Worm (Caenorhabditis elegans) whole organism, L4 larva: ENCODE data around the gene F55A4.3.
A peak's percentile ranks its signal among the peaks of the same experiment; 100 is the strongest.

ENCODE experiments used
- D1046.2 ChIP-seq: fragments of 200-800 bp; sonication (Bioruptor generic); IDR thresholded peaks from 2 replicates; pipeline ENCODE4 v1.3.6; 2022; ENCODE audit warnings: missing genetic modification characterization, missing compliant biosample characterization
- T20F7.1 ChIP-seq: fragments of 200-800 bp; sonication (Bioruptor generic); optimal IDR thresholded peaks from 2 replicates; lab custom pipeline; 2018; ENCODE audit warnings: mild to moderate bottlenecking, missing genetic modification characterization, missing compliant biosample characterization
- Y105C5A.15 ChIP-seq: fragments of 200-800 bp; sonication (Bioruptor generic); IDR thresholded peaks from 2 replicates; pipeline ENCODE4 v1.3.6; 2022; ENCODE audit warnings: missing genetic modification characterization, missing compliant biosample characterization
- Y5F2A.4 ChIP-seq: fragments of 200-800 bp; sonication (Bioruptor generic); optimal IDR thresholded peaks from 2 replicates; lab custom pipeline; 2018; ENCODE audit warnings: mild to moderate bottlenecking, missing genetic modification characterization, missing compliant biosample characterization
- aha-1 ChIP-seq: fragments of 150-350 bp; peaks from one replicate; lab custom pipeline; 2014; ENCODE audit warnings: missing biosample characterization, missing genetic modification characterization
- ama-1 ChIP-seq: fragments of 150-350 bp; optimal IDR thresholded peaks from 2 replicates; lab custom pipeline; 2014; ENCODE audit warnings: inconsistent platforms, mixed read lengths
- ceh-20 ChIP-seq: fragments of 200-800 bp; sonication (Bioruptor generic); IDR thresholded peaks from 2 replicates; pipeline ENCODE4 v1.3.6; 2022; ENCODE audit warnings: missing genetic modification reagents, missing genetic modification characterization, missing compliant biosample characterization
- ceh-44 ChIP-seq: fragments of 200-800 bp; sonication (Bioruptor generic); IDR thresholded peaks from 2 replicates; pipeline ENCODE4 v1.3.6; 2022; ENCODE audit warnings: missing genetic modification reagents, missing genetic modification characterization, missing compliant biosample characterization
- ceh-62 ChIP-seq: sonication (generic microtip); optimal IDR thresholded peaks from 2 replicates; lab custom pipeline; 2017; ENCODE audit warnings: missing biosample characterization, missing genetic modification characterization
- daf-8 ChIP-seq: fragments of 200-800 bp; sonication (Bioruptor generic); IDR thresholded peaks from 2 replicates; pipeline ENCODE4 v1.3.6; 2022; ENCODE audit warnings: missing genetic modification characterization, missing compliant biosample characterization
- dmd-8 ChIP-seq: fragments of 200-800 bp; sonication (Bioruptor generic); IDR thresholded peaks from 2 replicates; pipeline ENCODE4 v1.3.6; 2022; ENCODE audit warnings: missing genetic modification characterization, missing compliant biosample characterization
- dmd-9 ChIP-seq: fragments of 200-800 bp; sonication (Bioruptor generic); IDR thresholded peaks from 2 replicates; pipeline ENCODE4 v1.3.6; 2022; ENCODE audit warnings: missing genetic modification reagents, missing genetic modification characterization, missing compliant biosample characterization
- dpl-1 ChIP-seq: fragments of 150-350 bp; optimal IDR thresholded peaks from 2 replicates; lab custom pipeline; 2014; ENCODE audit warnings: missing biosample characterization, missing genetic modification reagents, missing genetic modification characterization
- duxl-1 ChIP-seq: sonication (generic microtip); optimal IDR thresholded peaks from 2 replicates; lab custom pipeline; 2016; ENCODE audit warnings: mild to moderate bottlenecking, missing genetic modification characterization, moderate library complexity, missing compliant biosample characterization; ENCODE audit not compliant: poor library complexity
- dve-1 ChIP-seq: sonication (generic microtip); optimal IDR thresholded peaks from 2 replicates; lab custom pipeline; 2017; ENCODE audit warnings: antibody characterized with exemption, mild to moderate bottlenecking, missing genetic modification characterization, missing compliant biosample characterization; ENCODE audit not compliant: insufficient read depth
- egl-27 ChIP-seq: sonication (generic microtip); optimal IDR thresholded peaks from 3 replicates; lab custom pipeline; 2017; ENCODE audit warnings: missing biosample characterization, missing genetic modification reagents, missing genetic modification characterization
- egl-43 ChIP-seq: fragments of 200-800 bp; sonication (Bioruptor generic); IDR thresholded peaks from 2 replicates; pipeline ENCODE4 v1.3.6; 2022; ENCODE audit warnings: missing genetic modification reagents, missing genetic modification characterization, missing compliant biosample characterization
- gei-8 ChIP-seq: fragments of 200-800 bp; sonication (Bioruptor generic); optimal IDR thresholded peaks from 2 replicates; lab custom pipeline; 2018; ENCODE audit warnings: mild to moderate bottlenecking, missing genetic modification characterization, missing compliant biosample characterization
- hlh-11 ChIP-seq: fragments of 200-800 bp; sonication (Bioruptor generic); optimal IDR thresholded peaks from 2 replicates; lab custom pipeline; 2018; ENCODE audit warnings: mild to moderate bottlenecking, missing genetic modification characterization, missing compliant biosample characterization
- hmg-1.1 ChIP-seq: fragments of 200-800 bp; sonication (Bioruptor generic); IDR thresholded peaks from 2 replicates; pipeline ENCODE4 v1.3.6; 2022; ENCODE audit warnings: missing genetic modification reagents, missing genetic modification characterization, missing compliant biosample characterization
- lin-13 ChIP-seq: fragments of 150-350 bp; optimal IDR thresholded peaks from 2 replicates; lab custom pipeline; 2014; ENCODE audit warnings: missing biosample characterization, missing genetic modification reagents, missing genetic modification characterization
- lin-29 ChIP-seq: fragments of 200-800 bp; sonication (Bioruptor generic); IDR thresholded peaks from 2 replicates; pipeline ENCODE4 v1.3.6; 2022; ENCODE audit warnings: missing genetic modification reagents, missing genetic modification characterization, missing compliant biosample characterization
- lir-3 ChIP-seq: sonication (generic microtip); optimal IDR thresholded peaks from 2 replicates; lab custom pipeline; 2016; ENCODE audit warnings: mild to moderate bottlenecking, missing genetic modification characterization, missing compliant biosample characterization
- lsy-2 ChIP-seq, 2 experiments: fragments of 150-350 bp in 1 of 2; sonication (generic microtip) in 1 of 2; optimal IDR thresholded peaks; 2 replicates each; lab custom pipeline; 2014 to 2017; ENCODE audit warnings: missing biosample characterization in 2 of 2, missing genetic modification characterization in 2 of 2
- madf-5 ChIP-seq, 2 experiments: fragments of 200-800 bp; sonication (Bioruptor generic); IDR thresholded peaks; 2 replicates each; pipeline ENCODE4 v1.3.6; 2022; ENCODE audit warnings: missing compliant biosample characterization in 2 of 2, missing genetic modification characterization in 2 of 2
- madf-9 ChIP-seq: fragments of 200-800 bp; sonication (Bioruptor generic); conservative IDR thresholded peaks from 2 replicates; pipeline ENCODE4 v1.3.6; 2022; ENCODE audit warnings: missing genetic modification reagents, missing genetic modification characterization, missing compliant biosample characterization
- mdt-29 ChIP-seq: fragments of 200-800 bp; sonication (Bioruptor generic); IDR thresholded peaks from 2 replicates; pipeline ENCODE4 v1.3.6; 2022; ENCODE audit warnings: missing genetic modification reagents, missing genetic modification characterization, missing compliant biosample characterization
- mes-2 ChIP-seq: sonication (generic microtip); optimal IDR thresholded peaks from 2 replicates; lab custom pipeline; 2016; ENCODE audit warnings: missing genotype, mild to moderate bottlenecking, missing genetic modification characterization, missing compliant biosample characterization; ENCODE audit not compliant: poor library complexity, severe bottlenecking
- mxl-2 ChIP-seq: fragments of 200-800 bp; sonication (Bioruptor generic); conservative IDR thresholded peaks from 2 replicates; pipeline ENCODE4 v1.3.6; 2022; ENCODE audit warnings: missing genetic modification reagents, missing genetic modification characterization, missing compliant biosample characterization
- nhr-111 ChIP-seq: fragments of 200-800 bp; sonication (Bioruptor generic); optimal IDR thresholded peaks from 2 replicates; lab custom pipeline; 2018; ENCODE audit warnings: mild to moderate bottlenecking, missing genetic modification characterization, missing compliant biosample characterization
- nhr-28 ChIP-seq: fragments of 150-350 bp; optimal IDR thresholded peaks from 2 replicates; lab custom pipeline; 2014; ENCODE audit warnings: missing biosample characterization, missing genetic modification characterization
- nhr-76 ChIP-seq: fragments of 150-350 bp; optimal IDR thresholded peaks from 2 replicates; lab custom pipeline; 2014; ENCODE audit warnings: missing biosample characterization, missing genetic modification characterization
- pha-4 ChIP-seq, 2 experiments: fragments of 150-350 bp in 1 of 2; fragments of 200-800 bp in 1 of 2; sonication (Bioruptor generic) in 1 of 2; IDR thresholded peaks in 1 of 2; optimal IDR thresholded peaks in 1 of 2; 2 replicates each; pipeline versions ENCODE4 v1.3.6 to Lab custom; 2014 to 2022; ENCODE audit warnings: missing genetic modification characterization in 2 of 2, missing genetic modification reagents in 2 of 2, missing biosample characterization in 1 of 2, missing compliant biosample characterization in 1 of 2
- pqm-1 ChIP-seq: sonication (generic microtip); optimal IDR thresholded peaks from 2 replicates; lab custom pipeline; 2017; ENCODE audit warnings: missing biosample characterization, missing genetic modification characterization
- rbr-2 ChIP-seq: sonication (generic microtip); optimal IDR thresholded peaks from 2 replicates; lab custom pipeline; 2016; ENCODE audit warnings: missing genotype, missing genetic modification characterization, missing compliant biosample characterization
- spr-1 ChIP-seq: sonication (generic microtip); optimal IDR thresholded peaks from 2 replicates; lab custom pipeline; 2016; ENCODE audit warnings: mild to moderate bottlenecking, missing genetic modification characterization, missing compliant biosample characterization
- unc-130 ChIP-seq: sonication (generic microtip); optimal IDR thresholded peaks from 2 replicates; lab custom pipeline; 2016; ENCODE audit warnings: missing genetic modification reagents, missing genetic modification characterization, missing compliant biosample characterization
- unc-62 ChIP-seq, 3 experiments: fragments of 150-350 bp in 1 of 3; sonication (generic microtip); optimal IDR thresholded peaks in 2 of 3; peaks in 1 of 3; 1 replicate in 1 of 3; 2 replicates in 2 of 3; lab custom pipeline; 2014 to 2017; ENCODE audit warnings: missing biosample characterization in 3 of 3, missing genetic modification characterization in 3 of 3, missing genetic modification reagents in 3 of 3, missing genotype in 1 of 3
- vab-7 ChIP-seq: fragments of 200-800 bp; sonication (Bioruptor generic); IDR thresholded peaks from 2 replicates; pipeline ENCODE4 v1.3.6; 2022; ENCODE audit warnings: missing genetic modification reagents, missing genetic modification characterization, missing compliant biosample characterization
- zfp-2 ChIP-seq: sonication (generic microtip); optimal IDR thresholded peaks from 2 replicates; lab custom pipeline; 2016; ENCODE audit warnings: mild to moderate bottlenecking, missing genetic modification characterization, missing compliant biosample characterization
- zip-2 ChIP-seq: fragments of 150-350 bp; optimal IDR thresholded peaks from 2 replicates; lab custom pipeline; 2014; ENCODE audit warnings: missing biosample characterization, missing genetic modification characterization
- ztf-7 ChIP-seq: fragments of 150-350 bp; optimal IDR thresholded peaks from 2 replicates; lab custom pipeline; 2014; ENCODE audit warnings: missing biosample characterization, missing genetic modification characterization

The F55A4.3 gene

ce11 chrX:1005026-1005425 lies 19.9 kb downstream of the F55A4.3 start:
- no peak for TF ChIP-seq ztf-7
- TF ChIP-seq unc-62 (GFP tag; optimal IDR thresholded peaks at IDR 0.05 in 1 of 2; lab: Kevin White, UChicago) = peak in 1 of 2 experiments; percentile 66
- TF ChIP-seq unc-62 (tag; optimal IDR thresholded peaks at IDR 0.05; lab: Kevin White, UChicago) = no peak
- no peak for TF ChIP-seq ceh-62 (tag; lab: Kevin White, UChicago)
- TF ChIP-seq dmd-8 (GFP tag; lab: Robert Waterston, UW) = no peak
- no peak for TF ChIP-seq unc-130 (GFP tag; lab: Kevin White, UChicago)
- TF ChIP-seq nhr-111 (GFP tag; lab: Kevin White, UChicago) = no peak

- TF ChIP-seq madf-5 (GFP tag; IDR thresholded peaks at IDR 0.05; lab: Robert Waterston, UW) (no peak), mxl-2 (GFP tag; lab: Robert Waterston, UW) (no peak), Y105C5A.15 (GFP tag; lab: Robert Waterston, UW) (no peak), D1046.2 (GFP tag; lab: Robert Waterston, UW) (no peak), dpl-1 (GFP tag; lab: Kevin White, UChicago) (no peak), pha-4 (GFP tag; IDR thresholded peaks at IDR 0.05; lab: Robert Waterston, UW) (no peak), pha-4 (tag; optimal IDR thresholded peaks at IDR 0.05; lab: Kevin White, UChicago) (no peak), T20F7.1 (GFP tag; lab: Kevin White, UChicago) (no peak), duxl-1 (tag; lab: Kevin White, UChicago) (no peak), Y5F2A.4 (no peak), lin-13 (GFP tag; lab: Kevin White, UChicago) (no peak), mdt-29 (GFP tag; lab: Robert Waterston, UW) (no peak), rbr-2 (tag; lab: Kevin White, UChicago) (no peak), nhr-76 (tag; lab: Kevin White, UChicago) (no peak), dve-1 (tag; lab: Kevin White, UChicago) (no peak)
Observed at ce11 chrX:1004037-1004436, 20.9 kb downstream of the F55A4.3 start, which contains the start of gene cutl-21. Gene cutl-21, plus strand, starts transcription at chrX:1004337.

- TF ChIP-seq aha-1 (tag; lab: Kevin White, UChicago) (peak; percentile 77), hlh-11 (tag; lab: Kevin White, UChicago) (no peak), unc-62 (GFP tag; optimal IDR thresholded peaks at IDR 0.05 in 1 of 2; lab: Kevin White, UChicago) (peak in 1 of 2 experiments; percentile 23), unc-62 (tag; optimal IDR thresholded peaks at IDR 0.05; lab: Kevin White, UChicago) (no peak)
Observed at ce11 chrX:994678-995077, 30.2 kb downstream of the F55A4.3 start.

- no peak for TF ChIP-seq madf-9 (GFP tag; lab: Robert Waterston, UW)
- TF ChIP-seq zip-2 (tag; lab: Kevin White, UChicago) = no peak
- TF ChIP-seq ztf-7 = no peak
- no peak for TF ChIP-seq pqm-1 (tag; lab: Kevin White, UChicago)
- TF ChIP-seq nhr-111 (GFP tag; lab: Kevin White, UChicago) = no peak
- TF ChIP-seq ceh-44 (GFP tag; lab: Robert Waterston, UW) = no peak
- TF ChIP-seq lir-3 (tag; lab: Kevin White, UChicago) = no peak
- TF ChIP-seq dmd-9 (GFP tag; lab: Robert Waterston, UW) = no peak
- peak; percentile 12 for TF ChIP-seq mes-2 (tag; lab: Kevin White, UChicago)
- no peak for TF ChIP-seq ama-1
- no peak for TF ChIP-seq dpl-1 (GFP tag; lab: Kevin White, UChicago)
- no peak for TF ChIP-seq dmd-8 (GFP tag; lab: Robert Waterston, UW)
- peak in 1 of 2 experiments; percentile 62 for TF ChIP-seq lsy-2 (tag; optimal IDR thresholded peaks at IDR 0.05; lab: Kevin White, UChicago)
- no peak for TF ChIP-seq egl-27
- TF ChIP-seq lin-29 = no peak
- TF ChIP-seq zfp-2 = no peak
- TF ChIP-seq Y5F2A.4 = no peak
- peak; percentile 18; the same call in 1 of the 2 replicates for TF ChIP-seq ceh-20 (GFP tag; lab: Robert Waterston, UW)
- no peak for TF ChIP-seq daf-8 (GFP tag; lab: Robert Waterston, UW)
- TF ChIP-seq hmg-1.1 (GFP tag; lab: Robert Waterston, UW) = peak; percentile 85
- TF ChIP-seq vab-7 (GFP tag; lab: Robert Waterston, UW) = no peak
- no peak for TF ChIP-seq Y105C5A.15 (GFP tag; lab: Robert Waterston, UW)
- peak; percentile 6 for TF ChIP-seq spr-1 (tag; lab: Kevin White, UChicago)
- TF ChIP-seq gei-8 (GFP tag; lab: Kevin White, UChicago) = no peak
- no peak for TF ChIP-seq nhr-28 (tag; lab: Kevin White, UChicago)
- TF ChIP-seq egl-43 (GFP tag; lab: Robert Waterston, UW) = no peak; the same call in 1 of the 2 replicates
Observed at ce11 chrX:992650-993403, 32.1 kb downstream of the F55A4.3 start.
